Fruit fly (Drosophila melanogaster): ENCODE results near the gene CG15312.

dm6 chrX:10029730-10030129 lies 40.9 kb downstream of the CG15312 start:
- TF ChIP-seq tj (GFP tag; optimal IDR thresholded peaks at IDR 0.05) (no peak), CG14711 (tag; optimal IDR thresholded peaks at IDR 0.05) (no peak), cnc (optimal IDR thresholded peaks at IDR 0.05) (no peak), CG7045 (GFP tag; optimal IDR thresholded peaks at IDR 0.05) (no peak), pad (GFP tag; optimal IDR thresholded peaks at IDR 0.05) (no peak), ovo (GFP tag; optimal IDR thresholded peaks at IDR 0.05) (no peak), Crg-1 (GFP tag; optimal IDR thresholded peaks at IDR 0.05) (no peak), CG1620 (GFP tag; optimal IDR thresholded peaks at IDR 0.05) (no peak)
